Fruit fly (Drosophila melanogaster) whole organism, pupa: Measurements from ENCODE around the gene js.
A peak's percentile ranks its signal among the peaks of the same experiment; 100 is the strongest.

Experiments
- CG10348 ChIP-seq: fragments of 200-800 bp; sonication (Bioruptor generic); IDR thresholded peaks from 2 replicates; pipeline ENCODE4 v1.3.6; 2022; ENCODE audit warnings: missing biosample characterization, missing genetic modification characterization
- CG12605 ChIP-seq: fragments of 200-800 bp; sonication (Bioruptor generic); IDR thresholded peaks from 2 replicates; pipeline ENCODE4 v1.3.6; 2022; ENCODE audit warnings: missing biosample characterization, missing genetic modification characterization
- CG13204 ChIP-seq: fragments of 200-800 bp; sonication (Bioruptor generic); optimal IDR thresholded peaks from 2 replicates; lab custom pipeline; 2018; ENCODE audit warnings: missing biosample characterization, mild to moderate bottlenecking, missing genetic modification characterization, moderate library complexity
- CG14655 ChIP-seq: fragments of 200-800 bp; sonication (Bioruptor generic); optimal IDR thresholded peaks from 3 replicates; lab custom pipeline; 2017; ENCODE audit warnings: mild to moderate bottlenecking, missing biosample characterization, missing genetic modification reagents, missing genetic modification characterization
- CG15710 ChIP-seq: fragments of 200-800 bp; sonication (Bioruptor generic); optimal IDR thresholded peaks from 2 replicates; lab custom pipeline; 2018; ENCODE audit warnings: missing biosample characterization, mild to moderate bottlenecking, missing genetic modification characterization, moderate library complexity
- CG17806 ChIP-seq: fragments of 200-800 bp; sonication (Bioruptor generic); optimal IDR thresholded peaks from 2 replicates; lab custom pipeline; 2018; ENCODE audit warnings: missing biosample characterization, mild to moderate bottlenecking, missing genetic modification characterization, moderate library complexity
- CG32121 ChIP-seq: fragments of 200-800 bp; sonication (Bioruptor generic); IDR thresholded peaks from 2 replicates; pipeline ENCODE4 v1.3.6; 2022; ENCODE audit warnings: missing biosample characterization, missing genetic modification characterization
- CG34367 ChIP-seq: fragments of 200-800 bp; sonication (Bioruptor generic); optimal IDR thresholded peaks from 2 replicates; lab custom pipeline; 2018; ENCODE audit warnings: missing biosample characterization, mild to moderate bottlenecking, missing genetic modification characterization
- CG4496 ChIP-seq: fragments of 200-800 bp; sonication (Bioruptor generic); IDR thresholded peaks from 3 replicates; pipeline ENCODE4 v1.3.6; 2022; ENCODE audit warnings: missing biosample characterization, missing genetic modification characterization
- CG8159 ChIP-seq: fragments of 200-800 bp; sonication (Bioruptor generic); optimal IDR thresholded peaks from 3 replicates; lab custom pipeline; 2018; ENCODE audit warnings: missing biosample characterization, mild to moderate bottlenecking, missing genetic modification characterization, moderate library complexity
- CG8301 ChIP-seq: fragments of 200-800 bp; sonication (Bioruptor generic); optimal IDR thresholded peaks from 2 replicates; lab custom pipeline; 2018; ENCODE audit warnings: missing biosample characterization, mild to moderate bottlenecking, missing genetic modification characterization
- CG9948 ChIP-seq: fragments of 200-800 bp; sonication (Bioruptor generic); optimal IDR thresholded peaks from 2 replicates; lab custom pipeline; 2018; ENCODE audit warnings: missing biosample characterization, mild to moderate bottlenecking, missing genetic modification characterization, moderate library complexity
- D1 ChIP-seq: fragments of 200-800 bp; sonication (Bioruptor generic); optimal IDR thresholded peaks from 2 replicates; lab custom pipeline; 2018; ENCODE audit warnings: missing biosample characterization, mild to moderate bottlenecking, missing genetic modification characterization, moderate library complexity
- EcR ChIP-seq: fragments of 200-800 bp; sonication (Bioruptor generic); optimal IDR thresholded peaks from 3 replicates; lab custom pipeline; 2019; ENCODE audit warnings: missing biosample characterization, missing genetic modification characterization, mild to moderate bottlenecking, moderate library complexity, missing genetic modification reagents
- Ets98B ChIP-seq: fragments of 200-800 bp; sonication (Bioruptor generic); IDR thresholded peaks from 2 replicates; pipeline ENCODE4 v1.3.6; 2022; ENCODE audit warnings: missing biosample characterization, missing genetic modification characterization
- Pif1A ChIP-seq: fragments of 200-800 bp; sonication (Bioruptor generic); optimal IDR thresholded peaks from 3 replicates; lab custom pipeline; 2016; ENCODE audit warnings: missing biosample characterization, missing genetic modification characterization
- Pif1B ChIP-seq: fragments of 200-800 bp; sonication (Bioruptor generic); optimal IDR thresholded peaks from 3 replicates; lab custom pipeline; 2016; ENCODE audit warnings: missing biosample characterization, missing genetic modification characterization
- Snoo ChIP-seq: fragments of 200-800 bp; sonication (Bioruptor generic); optimal IDR thresholded peaks from 3 replicates; lab custom pipeline; 2017; ENCODE audit warnings: missing biosample characterization, mild to moderate bottlenecking, missing genetic modification characterization, inconsistent platforms
- fd96Ca ChIP-seq: fragments of 200-800 bp; sonication (Bioruptor generic); IDR thresholded peaks from 3 replicates; pipeline ENCODE4 v1.3.6; 2022; ENCODE audit warnings: missing biosample characterization, missing genetic modification characterization
- gl ChIP-seq: fragments of 200-800 bp; sonication (Bioruptor generic); optimal IDR thresholded peaks from 2 replicates; lab custom pipeline; 2018; ENCODE audit warnings: missing biosample characterization, mild to moderate bottlenecking, missing genetic modification characterization
- rn ChIP-seq: fragments of 200-800 bp; sonication (Bioruptor generic); IDR thresholded peaks from 2 replicates; pipeline ENCODE4 v1.3.6; 2022; ENCODE audit warnings: missing biosample characterization, missing genetic modification characterization

Gene js

DNA sequence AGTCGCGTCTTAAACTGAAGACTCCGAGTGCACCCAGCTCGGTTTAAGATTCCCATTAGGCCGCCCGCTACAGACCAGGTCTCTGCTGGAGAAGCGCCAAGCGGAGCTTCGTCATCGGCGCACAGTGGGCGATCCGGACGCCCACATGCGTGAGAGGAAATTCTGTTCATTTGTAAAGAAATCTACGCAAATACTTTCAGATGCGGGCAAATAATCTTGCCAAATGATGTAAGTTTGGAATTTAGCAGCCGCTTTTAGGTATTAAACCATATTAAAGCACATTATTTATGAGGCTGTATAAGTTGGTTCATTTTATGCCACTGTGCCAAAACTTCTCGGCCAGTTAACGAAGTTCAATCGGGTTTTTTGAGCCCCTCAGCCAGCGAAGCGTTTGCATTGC lies at the start of gene js:
TSS of gene js (minus strand) at position 19 of the 400 bp plus-strand sequence.
- no peak for TF ChIP-seq CG14655 (GFP tag; lab: Kevin White, UChicago)
- TF ChIP-seq CG8301 (tag; lab: Kevin White, UChicago), result peak; percentile 81
- TF ChIP-seq D1 (tag; lab: Kevin White, UChicago), result no peak
- TF ChIP-seq gl (tag; lab: Kevin White, UChicago), result no peak
- no peak; the same call in 1 of the 2 replicates for TF ChIP-seq Ets98B (GFP tag; lab: Robert Waterston, UW)
- no peak for TF ChIP-seq CG15710 (tag; lab: Kevin White, UChicago)
- TF ChIP-seq CG17806 (tag; lab: Kevin White, UChicago), result no peak
- TF ChIP-seq CG9948 (tag; lab: Kevin White, UChicago), result no peak
- no peak for TF ChIP-seq CG34367 (tag; lab: Kevin White, UChicago)
- peak; percentile 49 for TF ChIP-seq Pif1B (GFP tag; lab: Kevin White, UChicago)
- no peak for TF ChIP-seq Snoo (tag; lab: Kevin White, UChicago)
- no peak; the same call in 1 of the 3 replicates for TF ChIP-seq fd96Ca (GFP tag; lab: Robert Waterston, UW)
- peak; percentile 53 for TF ChIP-seq CG10348 (GFP tag; lab: Robert Waterston, UW)
- TF ChIP-seq CG32121 (GFP tag; lab: Robert Waterston, UW), result peak; percentile 63
- TF ChIP-seq CG12605 (GFP tag; lab: Robert Waterston, UW), result 0 out of 2 replicates have a peak, but pooled peaks have one; percentile 10
- no peak for TF ChIP-seq EcR
- TF ChIP-seq CG13204 (GFP tag; lab: Kevin White, UChicago), result no peak
- TF ChIP-seq rn (GFP tag; lab: Robert Waterston, UW), result no peak
- TF ChIP-seq CG4496 (GFP tag; lab: Robert Waterston, UW), result peak; percentile 70; the same call in 2 of the 3 replicates
- TF ChIP-seq CG8159 (tag; lab: Kevin White, UChicago), result no peak
- TF ChIP-seq Pif1A, result peak; percentile 76

DNA sequence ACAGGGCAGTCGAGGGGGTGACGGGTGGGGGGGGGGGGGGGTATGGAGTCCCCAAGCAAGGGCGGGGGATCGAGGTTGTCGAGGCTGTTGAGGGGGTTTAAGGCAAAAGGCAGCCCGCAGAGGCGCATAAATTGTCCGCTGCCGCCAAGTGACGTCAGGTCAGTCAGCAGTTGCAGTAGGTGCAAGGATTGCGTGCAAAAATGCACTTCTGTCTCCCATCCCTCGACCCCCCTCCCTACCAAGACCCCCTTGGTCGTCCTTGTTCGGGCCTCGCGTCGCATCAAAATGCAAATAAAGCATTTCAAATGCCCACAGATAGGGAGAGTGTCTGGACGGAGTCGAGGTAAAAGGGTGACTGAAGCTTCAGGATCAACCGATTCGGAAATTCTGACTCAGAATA lies 48.4 kb upstream of the js start:
- TF ChIP-seq CG8301 (tag; lab: Kevin White, UChicago) (no peak), CG13204 (GFP tag; lab: Kevin White, UChicago) (no peak), rn (GFP tag; lab: Robert Waterston, UW) (no peak), CG14655 (GFP tag; lab: Kevin White, UChicago) (no peak), Pif1B (GFP tag; lab: Kevin White, UChicago) (no peak), CG4496 (GFP tag; lab: Robert Waterston, UW) (no peak), CG12605 (GFP tag; lab: Robert Waterston, UW) (no peak), CG32121 (GFP tag; lab: Robert Waterston, UW) (no peak), gl (tag; lab: Kevin White, UChicago) (no peak), Ets98B (GFP tag; lab: Robert Waterston, UW) (no peak), Snoo (tag; lab: Kevin White, UChicago) (no peak), D1 (tag; lab: Kevin White, UChicago) (no peak), CG10348 (GFP tag; lab: Robert Waterston, UW) (no peak), CG8159 (tag; lab: Kevin White, UChicago) (no peak), CG15710 (tag; lab: Kevin White, UChicago) (no peak), fd96Ca (GFP tag; lab: Robert Waterston, UW) (no peak), CG34367 (tag; lab: Kevin White, UChicago) (no peak)
- TF ChIP-seq, all 21 proteins: peak for 0

DNA sequence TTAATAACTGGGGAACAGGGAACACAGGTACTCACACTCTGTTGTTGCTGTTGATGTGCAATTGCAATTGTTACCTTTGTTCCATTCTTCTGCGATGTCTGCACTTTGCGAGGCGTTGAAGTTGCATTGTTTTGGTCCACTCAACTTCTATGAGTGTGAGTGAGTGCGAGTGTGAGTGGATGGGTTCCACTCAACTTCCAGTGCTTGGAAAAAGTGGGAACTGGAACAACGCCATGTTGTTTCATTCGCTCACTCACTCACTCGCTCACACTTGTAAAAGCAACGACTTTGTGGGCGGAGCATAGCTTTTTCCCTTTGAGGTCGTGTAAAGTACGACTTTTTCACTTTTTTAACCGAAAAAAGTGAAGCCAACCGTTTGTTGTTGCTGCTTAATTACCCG lies 45.6 kb upstream of the js start:
- TF ChIP-seq rn (GFP tag; lab: Robert Waterston, UW) (no peak), CG8159 (tag; lab: Kevin White, UChicago) (peak; percentile 71)

- TF ChIP-seq Snoo (tag; lab: Kevin White, UChicago), result no peak
- no peak for TF ChIP-seq fd96Ca (GFP tag; lab: Robert Waterston, UW)
- no peak for TF ChIP-seq CG9948 (tag; lab: Kevin White, UChicago)
- no peak for TF ChIP-seq CG34367 (tag; lab: Kevin White, UChicago)
- no peak for TF ChIP-seq CG10348 (GFP tag; lab: Robert Waterston, UW)
- TF ChIP-seq CG12605 (GFP tag; lab: Robert Waterston, UW), result no peak
- TF ChIP-seq D1 (tag; lab: Kevin White, UChicago), result no peak
- no peak for TF ChIP-seq Ets98B (GFP tag; lab: Robert Waterston, UW)
- TF ChIP-seq Pif1B (GFP tag; lab: Kevin White, UChicago), result no peak
- no peak for TF ChIP-seq CG13204 (GFP tag; lab: Kevin White, UChicago)
- TF ChIP-seq CG8159 (tag; lab: Kevin White, UChicago), result no peak
- no peak for TF ChIP-seq EcR
- TF ChIP-seq CG8301 (tag; lab: Kevin White, UChicago), result no peak
- TF ChIP-seq rn (GFP tag; lab: Robert Waterston, UW), result no peak
- TF ChIP-seq CG17806 (tag; lab: Kevin White, UChicago), result no peak
Measured at dm6 chr3R:16410706-16411105, 42.6 kb upstream of the js start.

DNA sequence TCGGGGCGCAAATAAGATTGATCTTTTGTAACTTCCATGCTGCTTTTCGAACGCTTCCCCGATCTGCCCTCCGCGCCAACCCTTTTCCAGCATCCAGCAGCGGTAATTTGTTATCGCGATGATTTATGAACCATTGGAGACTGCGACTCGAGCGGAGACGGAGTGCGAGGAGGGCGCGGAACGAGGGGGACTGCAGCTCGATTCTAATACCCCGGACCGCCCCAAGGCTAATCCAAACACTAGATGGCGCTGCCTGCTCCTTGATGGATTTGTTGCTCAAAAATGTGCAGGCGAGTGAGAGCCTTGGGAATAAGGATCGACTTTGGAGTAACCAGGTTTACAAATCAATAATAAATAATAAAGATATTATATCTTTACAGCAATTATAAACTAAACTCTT lies 40.3 kb upstream of the js start:
- no peak for TF ChIP-seq CG14655 (GFP tag; lab: Kevin White, UChicago)
- TF ChIP-seq CG4496 (GFP tag; lab: Robert Waterston, UW), result no peak
- no peak for TF ChIP-seq CG10348 (GFP tag; lab: Robert Waterston, UW)
- no peak for TF ChIP-seq CG8159 (tag; lab: Kevin White, UChicago)
- TF ChIP-seq CG9948 (tag; lab: Kevin White, UChicago), result no peak
- no peak for TF ChIP-seq CG13204 (GFP tag; lab: Kevin White, UChicago)
- no peak for TF ChIP-seq Snoo (tag; lab: Kevin White, UChicago)
- no peak for TF ChIP-seq Pif1A
- no peak for TF ChIP-seq Ets98B (GFP tag; lab: Robert Waterston, UW)

DNA sequence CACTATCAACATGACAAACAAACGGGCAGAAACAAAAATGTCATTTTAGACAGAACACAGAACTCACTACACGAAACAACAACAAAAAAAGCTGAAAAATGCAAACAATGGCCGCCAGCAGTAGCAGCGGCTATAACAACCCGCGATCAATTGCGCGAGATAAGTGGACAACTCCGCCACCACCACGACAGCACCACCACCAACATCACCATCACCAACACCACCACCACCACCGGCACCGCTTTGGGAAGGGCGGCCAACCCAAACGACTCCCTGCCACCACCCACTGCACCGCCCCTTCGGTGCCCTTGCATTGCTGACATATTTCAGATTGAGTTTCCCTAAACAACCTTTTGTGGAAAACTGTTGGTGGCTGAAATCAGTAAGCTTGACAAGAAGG lies 38.5 kb upstream of the js start:
- TF ChIP-seq Pif1A (no peak), Pif1B (GFP tag; lab: Kevin White, UChicago) (no peak), D1 (tag; lab: Kevin White, UChicago) (no peak), CG8301 (tag; lab: Kevin White, UChicago) (no peak), Snoo (tag; lab: Kevin White, UChicago) (no peak), CG8159 (tag; lab: Kevin White, UChicago) (no peak), Ets98B (GFP tag; lab: Robert Waterston, UW) (no peak), CG14655 (GFP tag; lab: Kevin White, UChicago) (no peak), CG12605 (GFP tag; lab: Robert Waterston, UW) (no peak), CG34367 (tag; lab: Kevin White, UChicago) (no peak), fd96Ca (GFP tag; lab: Robert Waterston, UW) (no peak), CG32121 (GFP tag; lab: Robert Waterston, UW) (no peak), rn (GFP tag; lab: Robert Waterston, UW) (no peak)
